ENCODE assay signal across 2 fruit fly cellular contexts in the genomic region with DNA sequence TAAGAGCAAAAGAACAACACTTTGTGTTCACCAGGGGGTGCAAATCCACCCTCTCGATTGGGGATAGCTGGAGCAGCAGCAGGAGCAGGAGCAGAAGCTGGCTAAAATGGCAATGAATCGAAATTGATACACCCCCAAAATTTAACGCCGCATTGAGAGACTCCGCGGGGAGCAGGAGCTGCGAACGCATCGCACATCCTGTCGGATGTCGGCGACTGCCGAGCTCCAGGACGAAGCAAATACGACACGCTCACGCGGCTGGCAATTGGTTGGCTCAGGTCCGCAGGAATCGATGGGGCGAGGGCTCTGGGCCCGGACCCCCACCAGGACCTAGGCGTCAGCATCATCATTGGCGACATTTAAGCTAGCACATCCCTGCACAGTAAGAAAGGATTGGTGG.
TF ChIP-seq lines count a peak whose summit lies in the region.

No protein-coding gene starts in this region.

- no peak for TF ChIP-seq CTCF in whole organism, embryonic (GFP tag; optimal IDR thresholded peaks at IDR 0.05; lab: Kevin White, UChicago)

TF ChIP-seq in whole organism, 6 proteins besides CTCF, POLR2A, EP300 and RAD21:
- TF ChIP-seq Dll (optimal IDR thresholded peaks at IDR 0.05; lab: Kevin White, UChicago) (peak; percentile 5), pan (optimal IDR thresholded peaks at IDR 0.05; lab: Kevin White, UChicago) (no peak)

TF ChIP-seq in whole organism, embryonic, 481 proteins besides CTCF, POLR2A, EP300 and RAD21:
- TF ChIP-seq salm (tag; optimal IDR thresholded peaks at IDR 0.05; lab: Kevin White, UChicago) (no peak), CG11247 (GFP tag; IDR thresholded peaks at IDR 0.05; lab: Robert Waterston, UW) (0 out of 2 replicates have a peak, but pooled peaks have one; percentile 21), CG10462 (GFP tag; optimal IDR thresholded peaks at IDR 0.05; lab: Kevin White, UChicago) (no peak), Deaf1 (tag; optimal IDR thresholded peaks at IDR 0.05; lab: Kevin White, UChicago) (peak; percentile 93), Optix (GFP tag; IDR thresholded peaks at IDR 0.05; lab: Robert Waterston, UW) (0 out of 3 replicates have a peak, but pooled peaks have one; percentile 11), lbe (GFP tag; optimal IDR thresholded peaks at IDR 0.05; lab: Kevin White, UChicago) (no peak), CG30403 (GFP tag; optimal IDR thresholded peaks at IDR 0.05; lab: Kevin White, UChicago) (no peak), abd-A (tag; optimal IDR thresholded peaks at IDR 0.05; lab: Kevin White, UChicago) (peak; percentile 19), Fer2 (tag; optimal IDR thresholded peaks at IDR 0.05; lab: Kevin White, UChicago) (no peak), Ets65A (GFP tag; lab: Kevin White, UChicago) (peak; percentile 4), ash1 (GFP tag; optimal IDR thresholded peaks at IDR 0.05; lab: Kevin White, UChicago) (no peak), grn (GFP tag; optimal IDR thresholded peaks at IDR 0.05; lab: Kevin White, UChicago) (no peak), Mes4 (GFP tag; optimal IDR thresholded peaks at IDR 0.05; lab: Kevin White, UChicago) (no peak), Med (GFP tag; lab: Kevin White, UChicago) (no peak), Nf-YB (GFP tag; optimal IDR thresholded peaks at IDR 0.05; lab: Kevin White, UChicago) (peak; percentile 91), Nf-YC (tag; optimal IDR thresholded peaks at IDR 0.05; lab: Kevin White, UChicago) (peak; percentile 95), nau (GFP tag; optimal IDR thresholded peaks at IDR 0.05; lab: Kevin White, UChicago) (no peak), CG15011 (GFP tag; optimal IDR thresholded peaks at IDR 0.05; lab: Kevin White, UChicago) (no peak), row (GFP tag; IDR thresholded peaks at IDR 0.05; lab: Robert Waterston, UW) (no peak), seq (GFP tag; IDR thresholded peaks at IDR 0.05; lab: Robert Waterston, UW) (peak; percentile 63), crol (GFP tag; IDR thresholded peaks at IDR 0.05; lab: Robert Waterston, UW) (peak; percentile 21; the same call in 1 of the 2 replicates)
TF ChIP-seq in whole organism, embryonic: peak in this region for 9.
